Worm (Caenorhabditis elegans) whole organism, young adult: Measurements from ENCODE around the gene R02F2.4.

Experiments
- F10E7.11 ChIP-seq: sonication (generic microtip); optimal IDR thresholded peaks from 2 replicates; lab custom pipeline; 2017; ENCODE audit warnings: mild to moderate bottlenecking, missing genetic modification characterization, moderate library complexity, missing compliant biosample characterization
- F37B4.10 ChIP-seq: fragments of 200-800 bp; sonication (Bioruptor generic); IDR thresholded peaks from 2 replicates; pipeline ENCODE4 v1.3.6; 2022; ENCODE audit warnings: missing genetic modification characterization, missing compliant biosample characterization
- F55B11.4 ChIP-seq: sonication (generic microtip); optimal IDR thresholded peaks from 2 replicates; lab custom pipeline; 2016; ENCODE audit warnings: missing compliant biosample characterization, missing genetic modification characterization, borderline replicate concordance; ENCODE audit not compliant: insufficient read depth
- F57C9.4 ChIP-seq: sonication (generic microtip); optimal IDR thresholded peaks from 2 replicates; lab custom pipeline; 2017; ENCODE audit warnings: mild to moderate bottlenecking, missing genetic modification characterization, missing compliant biosample characterization
- Y53F4B.3 ChIP-seq: fragments of 200-800 bp; sonication (Bioruptor generic); IDR thresholded peaks from 2 replicates; pipeline ENCODE4 v1.3.6; 2022; ENCODE audit warnings: missing genetic modification reagents, missing genetic modification characterization, missing compliant biosample characterization
- Y53G8AR.9 ChIP-seq: fragments of 200-800 bp; sonication (Bioruptor generic); conservative IDR thresholded peaks from 2 replicates; pipeline ENCODE4 v1.3.6; 2022; ENCODE audit warnings: missing genetic modification reagents, missing genetic modification characterization, missing compliant biosample characterization
- akir-1 ChIP-seq: fragments of 200-800 bp; sonication (Bioruptor generic); optimal IDR thresholded peaks from 2 replicates; lab custom pipeline; 2018; ENCODE audit warnings: mild to moderate bottlenecking, missing genetic modification characterization, moderate library complexity, missing compliant biosample characterization
- attf-3 ChIP-seq: fragments of 200-800 bp; sonication (Bioruptor generic); conservative IDR thresholded peaks from 2 replicates; pipeline ENCODE4 v1.3.6; 2022; ENCODE audit warnings: missing genetic modification reagents, missing genetic modification characterization, missing compliant biosample characterization
- ccch-3 ChIP-seq: fragments of 200-800 bp; sonication (Bioruptor generic); optimal IDR thresholded peaks from 2 replicates; lab custom pipeline; 2018; ENCODE audit warnings: mild to moderate bottlenecking, missing genetic modification characterization, missing compliant biosample characterization
- ceh-27 ChIP-seq: fragments of 200-800 bp; sonication (Bioruptor generic); optimal IDR thresholded peaks from 2 replicates; lab custom pipeline; 2018; ENCODE audit warnings: mild to moderate bottlenecking, missing genetic modification characterization, moderate library complexity, missing compliant biosample characterization
- ceh-91 ChIP-seq: fragments of 200-800 bp; sonication (Bioruptor generic); IDR thresholded peaks from 2 replicates; pipeline ENCODE4 v1.3.6; 2022; ENCODE audit warnings: missing genetic modification reagents, missing genetic modification characterization, missing compliant biosample characterization
- die-1 ChIP-seq: sonication (generic microtip); optimal IDR thresholded peaks from 2 replicates; lab custom pipeline; 2016; ENCODE audit warnings: missing genotype, mild to moderate bottlenecking, missing genetic modification characterization, missing compliant biosample characterization
- dpff-1 ChIP-seq: sonication (generic microtip); optimal IDR thresholded peaks from 2 replicates; lab custom pipeline; 2017; ENCODE audit warnings: mild to moderate bottlenecking, missing genetic modification characterization, missing compliant biosample characterization
- fkh-3 ChIP-seq: sonication (generic microtip); optimal IDR thresholded peaks from 2 replicates; lab custom pipeline; 2016; ENCODE audit warnings: mild to moderate bottlenecking, missing genetic modification characterization, missing compliant biosample characterization
- hlh-26 ChIP-seq: fragments of 200-800 bp; sonication (Bioruptor generic); conservative IDR thresholded peaks from 2 replicates; pipeline ENCODE4 v1.3.6; 2022; ENCODE audit warnings: missing genetic modification reagents, missing genetic modification characterization, missing compliant biosample characterization
- hmg-1.2 ChIP-seq: fragments of 200-800 bp; sonication (Bioruptor generic); IDR thresholded peaks from 2 replicates; pipeline ENCODE4 v1.3.6; 2022; ENCODE audit warnings: missing genetic modification reagents, missing genetic modification characterization, missing compliant biosample characterization
- hmg-20 ChIP-seq: fragments of 200-800 bp; sonication (Bioruptor generic); IDR thresholded peaks from 2 replicates; pipeline ENCODE4 v1.3.6; 2022; ENCODE audit warnings: missing genetic modification reagents, missing genetic modification characterization, missing compliant biosample characterization
- lin-26 ChIP-seq: fragments of 200-800 bp; sonication (Bioruptor generic); IDR thresholded peaks from 2 replicates; pipeline ENCODE4 v1.3.6; 2022; ENCODE audit warnings: missing genetic modification reagents, missing genetic modification characterization, missing compliant biosample characterization
- lin-54 ChIP-seq: fragments of 200-800 bp; sonication (Bioruptor generic); optimal IDR thresholded peaks from 2 replicates; lab custom pipeline; 2018; ENCODE audit warnings: mild to moderate bottlenecking, missing genetic modification characterization, missing compliant biosample characterization
- madf-3 ChIP-seq: fragments of 200-800 bp; sonication (Bioruptor generic); IDR thresholded peaks from 2 replicates; pipeline ENCODE4 v1.3.6; 2022; ENCODE audit warnings: missing genetic modification reagents, missing genetic modification characterization, missing compliant biosample characterization
- madf-6 ChIP-seq: fragments of 200-800 bp; sonication (Bioruptor generic); IDR thresholded peaks from 2 replicates; pipeline ENCODE4 v1.3.6; 2022; ENCODE audit warnings: missing genetic modification reagents, missing genetic modification characterization, missing compliant biosample characterization
- mes-4 ChIP-seq: sonication (generic microtip); optimal IDR thresholded peaks from 2 replicates; lab custom pipeline; 2016; ENCODE audit warnings: missing genotype, missing genetic modification characterization, missing compliant biosample characterization
- nfya-1 ChIP-seq: sonication (generic microtip); optimal IDR thresholded peaks from 2 replicates; lab custom pipeline; 2017; ENCODE audit warnings: antibody characterized with exemption, missing compliant biosample characterization, missing genetic modification characterization, borderline replicate concordance; ENCODE audit not compliant: insufficient read depth
- nfyb-1 ChIP-seq: fragments of 200-800 bp; sonication (Bioruptor generic); IDR thresholded peaks from 2 replicates; pipeline ENCODE4 v1.3.6; 2022; ENCODE audit warnings: missing genetic modification reagents, missing genetic modification characterization, missing compliant biosample characterization
- nhr-120 ChIP-seq: fragments of 200-800 bp; sonication (Bioruptor generic); IDR thresholded peaks from 2 replicates; pipeline ENCODE4 v1.3.6; 2022; ENCODE audit warnings: missing genetic modification characterization, missing compliant biosample characterization
- nhr-90 ChIP-seq: sonication (generic microtip); optimal IDR thresholded peaks from 2 replicates; lab custom pipeline; 2016; ENCODE audit warnings: missing genotype, mild to moderate bottlenecking, missing genetic modification characterization, missing compliant biosample characterization
- pha-4 ChIP-seq: fragments of 150-350 bp; sonication (generic microtip); optimal IDR thresholded peaks from 2 replicates; lab custom pipeline; 2014; ENCODE audit warnings: missing biosample characterization, missing genetic modification reagents, missing genetic modification characterization
- rpc-1 ChIP-seq, 2 experiments: fragments of 150-350 bp in 1 of 2; sonication (generic microtip) in 1 of 2; optimal IDR thresholded peaks; 2 replicates each; lab custom pipeline; 2014 to 2018; ENCODE audit warnings: missing biosample characterization in 1 of 2, missing genetic modification characterization in 1 of 2, missing genetic modification reagents in 1 of 2, missing genotype in 1 of 2
- snpc-1.1 ChIP-seq: sonication (generic microtip); optimal IDR thresholded peaks from 2 replicates; lab custom pipeline; 2017; ENCODE audit warnings: missing genetic modification characterization, mild to moderate bottlenecking, missing compliant biosample characterization, antibody characterized with exemption, moderate library complexity, missing genotype, missing genetic modification reagents; ENCODE audit not compliant: insufficient read depth
- snpc-1.3 ChIP-seq: sonication (generic microtip); optimal IDR thresholded peaks from 2 replicates; lab custom pipeline; 2017; ENCODE audit warnings: missing genetic modification characterization, mild to moderate bottlenecking, missing compliant biosample characterization, antibody characterized with exemption, moderate library complexity, missing genotype, missing genetic modification reagents; ENCODE audit not compliant: insufficient read depth
- snpc-3.4 ChIP-seq: sonication (generic microtip); optimal IDR thresholded peaks from 2 replicates; lab custom pipeline; 2017; ENCODE audit warnings: missing genetic modification characterization, mild to moderate bottlenecking, missing compliant biosample characterization, antibody characterized with exemption, moderate library complexity, missing genotype, missing genetic modification reagents
- unc-130 ChIP-seq: sonication (generic microtip); optimal IDR thresholded peaks from 2 replicates; lab custom pipeline; 2016; ENCODE audit warnings: missing genetic modification reagents, missing genetic modification characterization, missing compliant biosample characterization
- zfh-2 ChIP-seq: fragments of 200-800 bp; sonication (Bioruptor generic); conservative IDR thresholded peaks from 2 replicates; pipeline ENCODE4 v1.3.6; 2022; ENCODE audit warnings: missing genetic modification reagents, missing genetic modification characterization, missing compliant biosample characterization
- ztf-22 ChIP-seq: fragments of 200-800 bp; sonication (Bioruptor generic); optimal IDR thresholded peaks from 2 replicates; lab custom pipeline; 2018; ENCODE audit warnings: mild to moderate bottlenecking, missing genetic modification characterization, moderate library complexity, missing compliant biosample characterization

The R02F2.4 gene

DNA sequence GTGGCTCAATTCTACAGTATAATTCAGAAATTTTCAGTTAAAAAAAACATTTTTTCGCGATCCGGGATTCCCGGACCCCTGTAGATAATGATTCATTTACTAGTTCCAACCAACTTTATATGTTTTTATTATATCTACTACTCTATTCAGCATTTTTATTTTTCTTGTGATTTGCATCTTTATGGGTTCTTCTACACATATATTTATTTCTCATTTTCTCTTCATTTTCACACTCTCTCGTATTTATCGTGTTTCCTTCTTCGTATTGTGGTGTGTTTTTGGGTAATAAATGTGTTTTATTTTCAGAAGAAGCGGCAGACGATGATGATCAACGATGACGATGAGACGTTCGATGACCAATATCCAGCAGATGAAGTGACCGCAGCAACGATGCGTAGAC is 20.0 kb upstream of the R02F2.4 start, which contains the start of gene F48E8.2:
Gene F48E8.2 (plus strand): TSS at position 301 of the 400 bp plus-strand sequence.
- TF ChIP-seq F57C9.4 (no peak), madf-6 (GFP tag; lab: Robert Waterston, UW) (no peak), F55B11.4 (no peak), F10E7.11 (tag; lab: Kevin White, UChicago) (no peak), attf-3 (GFP tag; lab: Robert Waterston, UW) (no peak), mes-4 (no peak), madf-3 (GFP tag; lab: Robert Waterston, UW) (no peak), lin-54 (GFP tag; lab: Kevin White, UChicago) (no peak), hmg-1.2 (GFP tag; lab: Robert Waterston, UW) (no peak), hmg-20 (no peak), snpc-1.3 (tag; lab: Kevin White, UChicago) (no peak), pha-4 (no peak), nfya-1 (no peak), die-1 (tag; lab: Kevin White, UChicago) (no peak), ztf-22 (GFP tag; lab: Kevin White, UChicago) (no peak), ceh-27 (GFP tag; lab: Kevin White, UChicago) (no peak)

DNA sequence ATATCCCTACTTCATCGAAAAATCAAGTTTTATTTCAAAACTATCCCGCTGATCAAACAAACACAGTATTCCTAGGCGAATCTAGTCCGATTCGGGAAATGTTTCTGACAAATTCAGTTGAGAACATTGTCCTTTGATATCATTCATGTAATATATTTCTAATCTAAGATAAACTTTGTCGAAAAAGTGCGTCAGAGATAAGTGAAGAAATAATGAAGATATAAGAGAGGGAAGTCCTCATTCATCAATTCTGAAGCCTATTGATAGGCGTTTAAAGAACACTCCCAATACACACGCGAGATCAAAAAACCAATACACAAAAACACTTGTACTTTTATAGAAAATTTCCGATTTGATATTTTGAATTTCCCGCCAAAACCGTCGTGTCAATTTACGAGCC is 19.2 kb upstream of the R02F2.4 start:
- TF ChIP-seq unc-130 (GFP tag; lab: Kevin White, UChicago) (no peak), F37B4.10 (GFP tag; lab: Robert Waterston, UW) (no peak), akir-1 (GFP tag; lab: Kevin White, UChicago) (no peak), snpc-3.4 (tag; lab: Kevin White, UChicago) (no peak), Y53G8AR.9 (GFP tag; lab: Robert Waterston, UW) (no peak), snpc-1.1 (tag; lab: Kevin White, UChicago) (no peak), dpff-1 (tag; lab: Kevin White, UChicago) (no peak), nhr-120 (GFP tag; lab: Robert Waterston, UW) (no peak), ccch-3 (no peak), hlh-26 (GFP tag; lab: Robert Waterston, UW) (no peak), Y53F4B.3 (GFP tag; lab: Robert Waterston, UW) (no peak), rpc-1 (optimal IDR thresholded peaks at IDR 0.05; lab: Kevin White, UChicago) (no peak), rpc-1 (tag; optimal IDR thresholded peaks at IDR 0.05; lab: Kevin White, UChicago) (no peak)

DNA sequence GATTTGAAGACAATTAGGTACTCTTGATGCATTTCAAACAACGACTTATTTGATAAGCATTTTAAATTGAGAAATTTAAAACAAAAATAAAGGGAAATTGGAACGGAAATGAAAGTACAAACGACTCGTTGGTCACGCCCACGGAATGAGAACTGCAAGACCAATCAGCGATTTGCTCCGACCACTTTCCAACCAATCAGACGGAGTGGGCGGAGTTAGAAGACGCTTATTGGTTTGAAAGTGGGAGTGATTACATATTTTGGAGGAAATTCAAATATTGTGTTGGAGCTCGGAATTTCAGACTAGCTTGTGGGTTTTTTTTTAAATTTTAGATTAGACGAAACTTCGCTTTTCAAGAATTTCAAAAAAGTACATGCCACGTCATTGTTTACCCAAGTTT is 15.0 kb upstream of the R02F2.4 start:
- TF ChIP-seq lin-26 (no peak), nhr-90 (tag; lab: Kevin White, UChicago) (no peak), nfyb-1 (GFP tag; lab: Robert Waterston, UW) (peak; percentile 72; the same call in 1 of the 2 replicates), ceh-91 (GFP tag; lab: Robert Waterston, UW) (no peak)

DNA sequence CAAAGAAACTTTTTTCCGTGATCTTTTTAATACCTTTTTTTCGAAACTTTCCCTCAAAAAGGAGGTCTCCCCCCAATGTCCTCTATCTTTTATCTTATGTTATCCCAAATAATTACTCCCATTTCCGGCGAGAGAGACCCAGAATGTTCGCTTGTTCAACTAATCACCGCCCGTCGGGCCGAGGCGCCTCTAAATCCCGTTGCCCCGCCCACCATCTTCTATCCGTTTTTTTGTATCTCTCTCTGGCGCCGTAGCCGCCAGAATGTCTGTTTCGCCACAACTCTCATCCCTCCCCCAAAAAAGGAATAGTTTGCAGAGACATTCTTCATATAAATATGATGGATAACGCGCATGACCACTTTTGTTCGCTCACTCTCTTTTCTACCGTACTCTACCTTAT is 11.4 kb upstream of the R02F2.4 start:
- 0 out of 2 replicates have a peak, but pooled peaks have one; percentile 18 for TF ChIP-seq zfh-2 (GFP tag; lab: Robert Waterston, UW)
- no peak for TF ChIP-seq fkh-3
- TF ChIP-seq, all 124 proteins: peak for 1
